Fruit fly (Drosophila melanogaster): ENCODE data around the gene CCDC151.

- TF ChIP-seq Crg-1 (GFP tag; optimal IDR thresholded peaks at IDR 0.05) (no peak), Hr96 (GFP tag; optimal IDR thresholded peaks at IDR 0.05) (no peak)
These were observed 47.9 kb upstream of the CCDC151 start, which contains the start of gene CycA for dm6 chr3L:11833296-11833717.
